Fruit fly (Drosophila melanogaster) whole organism, wandering third instar larva: ENCODE data around the gene ry.

Experiments
- Abd-B ChIP-seq: fragments of >200 bp; optimal IDR thresholded peaks from 2 replicates; lab custom pipeline; 2017; ENCODE audit warnings: missing biosample characterization, missing genetic modification characterization
- CG32264 ChIP-seq: fragments of 200-800 bp; sonication (Bioruptor generic); optimal IDR thresholded peaks from 2 replicates; lab custom pipeline; 2016; ENCODE audit warnings: missing biosample characterization, missing genetic modification characterization
- CrebA ChIP-seq: fragments of 200-800 bp; sonication (Bioruptor generic); optimal IDR thresholded peaks from 2 replicates; lab custom pipeline; 2016; ENCODE audit warnings: missing biosample characterization, mild to moderate bottlenecking, missing genetic modification characterization, borderline replicate concordance
- Dif ChIP-seq: fragments of 200-275, 200-300 bp; sonication (Bioruptor generic); optimal IDR thresholded peaks from 2 replicates; lab custom pipeline; 2018; ENCODE audit warnings: missing biosample characterization, missing genetic modification characterization; ENCODE audit not compliant: partially characterized antibody
- GATAd ChIP-seq: sonication (Bioruptor generic); optimal IDR thresholded peaks from 2 replicates; lab custom pipeline; 2016; ENCODE audit warnings: missing biosample characterization, missing genetic modification characterization
- HLH106 ChIP-seq: fragments of 200-800 bp; optimal IDR thresholded peaks from 3 replicates; lab custom pipeline; 2019; ENCODE audit warnings: missing biosample characterization, mild to moderate bottlenecking, missing genetic modification characterization, moderate library complexity
- Hnf4 ChIP-seq: fragments of 200-800 bp; sonication (Bioruptor generic); optimal IDR thresholded peaks from 2 replicates; lab custom pipeline; 2016; ENCODE audit warnings: missing biosample characterization, mild to moderate bottlenecking, missing genetic modification characterization
- Hr78 ChIP-seq: fragments of >200 bp; optimal IDR thresholded peaks from 2 replicates; lab custom pipeline; 2017; ENCODE audit warnings: missing biosample characterization, missing genetic modification characterization
- Hr83 ChIP-seq: fragments of 200-300 bp; sonication (Bioruptor generic); optimal IDR thresholded peaks from 2 replicates; lab custom pipeline; 2016; ENCODE audit warnings: missing biosample characterization, mild to moderate bottlenecking, missing genetic modification characterization, moderate library complexity; ENCODE audit not compliant: poor library complexity, severe bottlenecking
- Mio ChIP-seq: sonication (Bioruptor generic); optimal IDR thresholded peaks from 2 replicates; lab custom pipeline; 2016; ENCODE audit warnings: missing biosample characterization, missing genetic modification characterization
- N ChIP-seq: fragments of >200 bp; optimal IDR thresholded peaks from 2 replicates; lab custom pipeline; 2018; ENCODE audit warnings: missing biosample characterization, missing external identifiers, missing genetic modification characterization
- OdsH ChIP-seq: fragments of 200-800 bp; sonication (Bioruptor generic); optimal IDR thresholded peaks from 2 replicates; lab custom pipeline; 2016; ENCODE audit warnings: missing biosample characterization, mild to moderate bottlenecking, missing genetic modification characterization
- Rel ChIP-seq, 2 experiments: fragments of 200-800 bp; sonication (Bioruptor generic) in 1 of 2; optimal IDR thresholded peaks; 2 replicates in 1 of 2; 3 replicates in 1 of 2; lab custom pipeline; 2016 to 2019; ENCODE audit warnings: mild to moderate bottlenecking in 2 of 2, missing biosample characterization in 2 of 2, missing genetic modification characterization in 2 of 2, moderate library complexity in 1 of 2
- br ChIP-seq: fragments of 200-800 bp; sonication (Bioruptor generic); optimal IDR thresholded peaks from 2 replicates; lab custom pipeline; 2016; ENCODE audit warnings: missing biosample characterization, missing genetic modification characterization
- brk ChIP-seq: fragments of 200-800 bp; sonication (Bioruptor generic); optimal IDR thresholded peaks from 2 replicates; lab custom pipeline; 2016; ENCODE audit warnings: missing biosample characterization, mild to moderate bottlenecking, missing genetic modification characterization
- dl ChIP-seq, 2 experiments: fragments of 175-275, 200-275 bp in 1 of 2; fragments of 200-275 bp in 1 of 2; sonication (Bioruptor generic); optimal IDR thresholded peaks; lab custom pipeline; 2018; ENCODE audit warnings: mild to moderate bottlenecking in 2 of 2, missing biosample characterization in 2 of 2, missing genetic modification characterization in 2 of 2, moderate library complexity in 2 of 2; ENCODE audit not compliant: partially characterized antibody in 2 of 2, insufficient read depth in 1 of 2
- dmrt93B ChIP-seq: fragments of 200-800 bp; sonication (Bioruptor generic); optimal IDR thresholded peaks from 2 replicates; lab custom pipeline; 2018; ENCODE audit warnings: missing biosample characterization, mild to moderate bottlenecking, missing genetic modification characterization
- dsf ChIP-seq: sonication (Bioruptor generic); optimal IDR thresholded peaks from 2 replicates; lab custom pipeline; 2016; ENCODE audit warnings: missing biosample characterization, missing genetic modification characterization, borderline replicate concordance
- ey ChIP-seq: fragments of 200-800 bp; sonication (Bioruptor generic); optimal IDR thresholded peaks from 2 replicates; lab custom pipeline; 2016; ENCODE audit warnings: missing biosample characterization, missing genetic modification characterization
- fru ChIP-seq: fragments of 200-800 bp; sonication (Bioruptor generic); optimal IDR thresholded peaks from 3 replicates; lab custom pipeline; 2016; ENCODE audit warnings: missing biosample characterization, mild to moderate bottlenecking, missing genetic modification characterization
- h ChIP-seq: fragments of 200-800 bp; sonication (Bioruptor generic); optimal IDR thresholded peaks from 3 replicates; lab custom pipeline; 2016; ENCODE audit warnings: missing biosample characterization, mild to moderate bottlenecking, missing genetic modification characterization
- psq ChIP-seq: fragments of 200-800 bp; sonication (Bioruptor generic); optimal IDR thresholded peaks from 3 replicates; lab custom pipeline; 2017; ENCODE audit warnings: missing biosample characterization, mild to moderate bottlenecking, missing genetic modification characterization, moderate library complexity
- rgr ChIP-seq: fragments of 200-800 bp; sonication (Bioruptor generic); optimal IDR thresholded peaks from 3 replicates; lab custom pipeline; 2016; ENCODE audit warnings: missing biosample characterization, mild to moderate bottlenecking, missing genetic modification characterization
- sage ChIP-seq: fragments of 200-800 bp; sonication (Bioruptor generic); optimal IDR thresholded peaks from 2 replicates; lab custom pipeline; 2016; ENCODE audit warnings: missing biosample characterization, mild to moderate bottlenecking, missing genetic modification characterization
- sv ChIP-seq: fragments of 200-800 bp; sonication (Bioruptor generic); optimal IDR thresholded peaks from 3 replicates; lab custom pipeline; 2016; ENCODE audit warnings: missing biosample characterization, missing genetic modification characterization
- woc ChIP-seq: sonication (Bioruptor generic); optimal IDR thresholded peaks from 2 replicates; lab custom pipeline; 2016; ENCODE audit warnings: missing biosample characterization, mild to moderate bottlenecking, missing genetic modification characterization

Gene ry

DNA sequence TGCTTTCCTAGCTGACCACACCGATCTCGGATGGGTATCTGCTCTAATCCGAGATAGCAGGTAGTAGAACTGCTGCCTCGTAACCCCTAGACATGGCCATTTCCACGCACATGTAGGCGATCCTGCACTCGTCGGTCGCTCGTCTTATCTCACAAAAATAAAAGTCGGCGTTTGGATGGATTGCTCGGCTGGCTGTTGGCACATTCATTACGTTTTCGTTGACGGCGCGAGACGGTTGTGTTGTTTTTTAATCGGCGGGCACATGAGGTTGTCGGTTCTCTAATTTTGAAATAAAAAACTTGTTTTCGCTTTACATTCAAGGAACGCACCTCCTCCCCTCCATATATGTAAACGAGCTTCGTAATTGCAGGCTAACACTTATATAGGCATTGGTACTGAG lies at the start of gene ry:
Gene ry, plus strand, starts transcription at position 206 of the 400 bp plus-strand sequence.
- TF ChIP-seq N: no peak
- no peak for TF ChIP-seq Rel (GFP tag; optimal IDR thresholded peaks at IDR 0.05; lab: Kevin White, UChicago)
- TF ChIP-seq Rel (tag; optimal IDR thresholded peaks at IDR 0.05; lab: Kevin White, UChicago): peak; percentile 11

DNA sequence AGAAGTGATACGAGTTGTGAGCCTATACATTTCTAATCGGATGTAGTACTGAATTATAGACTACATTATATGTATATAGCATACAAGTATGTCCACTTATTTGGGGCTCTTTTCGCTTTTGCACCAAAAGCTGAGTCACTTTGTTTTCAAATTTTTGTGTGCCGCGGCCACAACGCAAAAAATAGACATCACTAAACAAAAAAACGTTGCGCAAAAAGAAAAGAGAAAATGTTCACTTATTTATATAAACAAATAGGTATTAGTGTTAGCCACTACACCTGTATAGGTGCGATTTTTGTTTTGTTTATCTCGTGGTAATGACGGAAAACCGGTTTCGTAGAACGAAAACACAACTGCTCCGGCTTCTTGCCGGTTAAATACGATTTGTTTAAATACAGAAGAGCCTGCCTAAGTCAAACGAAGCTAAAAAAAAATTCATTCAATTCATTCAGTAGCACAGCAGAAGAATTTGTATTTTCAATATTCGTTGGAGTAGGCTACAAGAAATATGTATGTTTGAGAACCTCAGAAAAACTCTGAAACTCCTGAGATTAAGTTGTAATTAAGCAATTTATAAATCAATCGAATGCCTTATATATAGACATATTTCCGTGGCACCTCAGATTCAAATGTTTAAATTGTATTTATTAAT lies 49.2 kb upstream of the ry start:
- no peak for TF ChIP-seq OdsH (GFP tag; lab: Kevin White, UChicago)
- TF ChIP-seq dmrt93B (GFP tag; lab: Kevin White, UChicago): no peak
- no peak for TF ChIP-seq brk (GFP tag; lab: Kevin White, UChicago)
- TF ChIP-seq psq: no peak
- no peak for TF ChIP-seq Mio (GFP tag; lab: Kevin White, UChicago)
- no peak for TF ChIP-seq h (GFP tag; lab: Kevin White, UChicago)
- no peak for TF ChIP-seq Hnf4 (GFP tag; lab: Kevin White, UChicago)
- TF ChIP-seq Hr83 (GFP tag; lab: Kevin White, UChicago): no peak
- TF ChIP-seq dl (GFP tag; optimal IDR thresholded peaks at IDR 0.05; lab: Kevin White, UChicago; ENCODE audit: insufficient read depth in 1 of 2, partially characterized antibody in 2 of 2): no peak

dm6 chr3R:12985828-12986530 lies 46.3 kb upstream of the ry start, which contains the start of gene CG31342:
TSS of gene CG31342 (plus strand) at chr3R:12986041.
- TF ChIP-seq brk (GFP tag; lab: Kevin White, UChicago) (no peak), Hr83 (GFP tag; lab: Kevin White, UChicago) (no peak), ey (GFP tag; lab: Kevin White, UChicago) (peak; percentile 13), fru (GFP tag; lab: Kevin White, UChicago) (no peak), br (GFP tag; lab: Kevin White, UChicago) (no peak), Rel (GFP tag; optimal IDR thresholded peaks at IDR 0.05; lab: Kevin White, UChicago) (no peak), Rel (tag; optimal IDR thresholded peaks at IDR 0.05; lab: Kevin White, UChicago) (peak; percentile 20), dsf (GFP tag; lab: Kevin White, UChicago) (no peak), CrebA (GFP tag; lab: Kevin White, UChicago) (no peak)

DNA sequence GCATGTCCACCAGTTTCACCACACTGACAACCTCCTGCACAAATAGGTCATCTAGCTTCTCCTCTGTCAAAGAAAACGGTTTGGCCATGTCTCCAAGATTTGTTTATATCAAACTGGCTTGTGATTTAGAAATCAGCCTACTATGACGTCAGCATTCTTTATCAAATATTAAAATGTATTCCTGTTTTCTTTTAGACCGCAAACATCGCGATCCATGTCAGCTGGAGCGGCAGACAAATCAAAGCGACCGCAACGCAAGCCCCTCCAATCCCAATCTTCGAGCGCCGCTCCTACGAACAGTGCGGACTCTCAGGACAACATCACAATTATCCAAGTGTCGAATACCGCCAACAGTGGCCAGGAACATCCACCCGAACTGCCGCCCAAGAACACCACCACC lies 43.9 kb upstream of the ry start, which contains the start of gene CG14383:
Gene CG14383, minus strand, starts transcription at position 101 of the 400 bp plus-strand sequence.
- TF ChIP-seq Dif (GFP tag; lab: Kevin White, UChicago) (no peak), Mio (GFP tag; lab: Kevin White, UChicago) (no peak), sv (GFP tag; lab: Kevin White, UChicago) (no peak), CrebA (GFP tag; lab: Kevin White, UChicago) (no peak), Abd-B (GFP tag; lab: Kevin White, UChicago) (no peak), HLH106 (tag; lab: Kevin White, UChicago) (no peak), sage (no peak), psq (no peak), dl (GFP tag; optimal IDR thresholded peaks at IDR 0.05; lab: Kevin White, UChicago; ENCODE audit: insufficient read depth in 1 of 2, partially characterized antibody in 2 of 2) (no peak), dmrt93B (GFP tag; lab: Kevin White, UChicago) (no peak), fru (GFP tag; lab: Kevin White, UChicago) (no peak), woc (GFP tag; lab: Kevin White, UChicago) (no peak), CG32264 (GFP tag; lab: Kevin White, UChicago) (no peak), N (no peak), brk (GFP tag; lab: Kevin White, UChicago) (no peak), rgr (no peak), Hnf4 (GFP tag; lab: Kevin White, UChicago) (no peak)

DNA sequence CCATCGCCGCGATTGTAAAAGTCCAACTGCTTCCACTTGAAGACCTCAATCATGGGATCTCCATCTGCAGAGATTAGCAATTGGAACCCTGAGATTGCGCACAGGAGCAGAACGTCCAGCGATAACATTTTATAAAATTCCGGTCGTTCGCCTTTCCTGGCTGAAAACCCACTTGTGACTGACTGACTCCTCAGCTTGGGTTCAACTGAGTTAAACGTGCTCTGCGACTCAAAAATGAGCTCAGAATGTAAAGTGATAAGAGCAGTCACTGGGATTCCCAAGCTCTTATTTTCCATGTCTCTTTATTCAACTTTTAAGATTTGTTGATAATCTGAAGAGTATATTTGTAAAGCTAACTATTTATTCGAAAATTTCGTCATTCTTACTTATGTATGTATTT lies 39.3 kb upstream of the ry start, which contains the start of gene yellow-f:
Gene yellow-f, minus strand, starts transcription at position 184 of the 400 bp plus-strand sequence.
- TF ChIP-seq GATAd (GFP tag; lab: Kevin White, UChicago) (no peak), Hr78 (GFP tag; lab: Kevin White, UChicago) (no peak), Hr83 (GFP tag; lab: Kevin White, UChicago) (no peak), brk (GFP tag; lab: Kevin White, UChicago) (no peak), Rel (GFP tag; optimal IDR thresholded peaks at IDR 0.05; lab: Kevin White, UChicago) (no peak), Rel (tag; optimal IDR thresholded peaks at IDR 0.05; lab: Kevin White, UChicago) (peak; percentile 88)
